Worm (Caenorhabditis elegans) whole organism, mixed stage, embryonic: ENCODE data around the gene R151.8.

ENCODE experiments used
- blmp-1 ChIP-seq: fragments of 150-350 bp; optimal IDR thresholded peaks from 2 replicates; lab custom pipeline; 2014; ENCODE audit warnings: missing biosample characterization, missing genetic modification characterization
- ces-1 ChIP-seq: fragments of 150-350 bp; optimal IDR thresholded peaks from 2 replicates; lab custom pipeline; 2014; ENCODE audit warnings: missing biosample characterization, missing genetic modification reagents, missing genetic modification characterization
- lin-13 ChIP-seq: fragments of 150-350 bp; optimal IDR thresholded peaks from 2 replicates; lab custom pipeline; 2014; ENCODE audit warnings: missing biosample characterization, missing genetic modification characterization
- nhr-12 ChIP-seq: fragments of 150-350 bp; optimal IDR thresholded peaks from 2 replicates; lab custom pipeline; 2014; ENCODE audit warnings: missing biosample characterization, missing genetic modification characterization

DNA sequence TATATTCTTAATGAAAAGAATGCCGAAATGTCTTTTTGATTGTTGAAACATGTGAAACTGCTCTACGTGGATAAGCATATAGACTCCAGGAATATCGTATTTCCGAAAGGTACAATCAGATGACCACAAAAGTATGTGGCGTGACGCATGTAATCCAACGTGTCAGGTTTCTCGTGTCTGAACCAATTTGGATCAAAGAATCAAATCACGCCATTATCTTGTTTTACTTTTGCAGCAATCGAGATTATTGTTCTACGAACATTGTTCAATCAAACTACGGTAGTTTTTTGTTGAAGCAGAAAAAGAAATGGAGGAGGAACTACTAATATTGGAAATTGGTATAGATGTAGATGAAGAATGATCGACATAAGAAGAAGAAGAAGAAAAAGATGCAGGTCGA is 44.1 kb upstream of the R151.8 start:
- TF ChIP-seq lin-13 (tag; lab: Kevin White, UChicago) (no peak), nhr-12 (tag; lab: Kevin White, UChicago) (no peak), blmp-1 (tag; lab: Kevin White, UChicago) (no peak), ces-1 (GFP tag; lab: Kevin White, UChicago) (no peak)
